Fruit fly (Drosophila melanogaster) whole organism, prepupa: ENCODE measurements around the gene CG9673.

ENCODE experiments used
- Blimp-1 ChIP-seq: fragments of 200-800 bp; sonication (Bioruptor generic); optimal IDR thresholded peaks from 3 replicates; lab custom pipeline; 2017; ENCODE audit warnings: missing biosample characterization, missing genetic modification characterization, mild to moderate bottlenecking, moderate library complexity, missing genetic modification reagents
- CG10631 ChIP-seq: fragments of 200-800 bp; sonication (Bioruptor generic); optimal IDR thresholded peaks from 2 replicates; lab custom pipeline; 2016; ENCODE audit warnings: missing biosample characterization, missing genetic modification characterization
- CG11902 ChIP-seq: fragments of 200-800 bp; sonication (Bioruptor generic); optimal IDR thresholded peaks from 3 replicates; lab custom pipeline; 2016; ENCODE audit warnings: missing biosample characterization, missing genetic modification characterization
- CG15336 ChIP-seq: fragments of 200-800 bp; sonication (Bioruptor generic); IDR thresholded peaks from 2 replicates; pipeline ENCODE4 v1.3.6; 2022; ENCODE audit warnings: missing biosample characterization, missing genetic modification characterization
- CG3032 ChIP-seq: fragments of 200-800 bp; optimal IDR thresholded peaks from 2 replicates; lab custom pipeline; 2019; ENCODE audit warnings: missing biosample characterization, mild to moderate bottlenecking, missing genetic modification characterization, moderate library complexity
- CG31627 ChIP-seq: fragments of 200-800 bp; sonication (Bioruptor generic); optimal IDR thresholded peaks from 3 replicates; lab custom pipeline; 2016; ENCODE audit warnings: missing biosample characterization, missing genetic modification characterization
- CG32006 ChIP-seq: fragments of 200-800 bp; sonication (Bioruptor generic); optimal IDR thresholded peaks from 3 replicates; lab custom pipeline; 2017; ENCODE audit warnings: missing biosample characterization, mild to moderate bottlenecking, missing genetic modification characterization
- CG4318 ChIP-seq: fragments of 200-800 bp; sonication (Bioruptor generic); optimal IDR thresholded peaks from 3 replicates; lab custom pipeline; 2017; ENCODE audit warnings: missing biosample characterization, mild to moderate bottlenecking, missing genetic modification characterization
- CG6163 ChIP-seq: fragments of 200-800 bp; sonication (Bioruptor generic); IDR thresholded peaks from 3 replicates; pipeline ENCODE4 v1.3.6; 2022; ENCODE audit warnings: missing biosample characterization, missing genetic modification characterization
- CG6854 ChIP-seq: fragments of 200-800 bp; sonication (Bioruptor generic); optimal IDR thresholded peaks from 2 replicates; lab custom pipeline; 2017; ENCODE audit warnings: missing biosample characterization, mild to moderate bottlenecking, missing genetic modification characterization
- CG8119 ChIP-seq: fragments of 200-800 bp; sonication (Bioruptor generic); IDR thresholded peaks from 3 replicates; pipeline ENCODE4 v1.3.6; 2022; ENCODE audit warnings: missing biosample characterization, missing genetic modification characterization
- Eip75B ChIP-seq: fragments of 200-800 bp; sonication (Bioruptor generic); optimal IDR thresholded peaks from 3 replicates; lab custom pipeline; 2016; ENCODE audit warnings: missing biosample characterization, missing genetic modification characterization
- Eip78C ChIP-seq: fragments of 200-800 bp; sonication (Bioruptor generic); peaks from one replicate; lab custom pipeline; 2016; ENCODE audit warnings: missing biosample characterization, missing genetic modification characterization
- Ets96B ChIP-seq: fragments of 200-800 bp; optimal IDR thresholded peaks from 2 replicates; lab custom pipeline; 2019; ENCODE audit warnings: missing biosample characterization, mild to moderate bottlenecking, missing genetic modification characterization, moderate library complexity
- Hr39 ChIP-seq: fragments of 200-800 bp; sonication (Bioruptor generic); optimal IDR thresholded peaks from 2 replicates; lab custom pipeline; 2016; ENCODE audit warnings: missing biosample characterization, missing genetic modification characterization
- Hr4 ChIP-seq: fragments of 200-800 bp; sonication (Bioruptor generic); optimal IDR thresholded peaks from 3 replicates; lab custom pipeline; 2016; ENCODE audit warnings: missing biosample characterization, missing genetic modification characterization
- Met ChIP-seq: fragments of 200-800 bp; sonication (Bioruptor generic); optimal IDR thresholded peaks from 3 replicates; lab custom pipeline; 2016; ENCODE audit warnings: missing biosample characterization, missing genetic modification characterization
- OdsH ChIP-seq: fragments of 200-800 bp; sonication (Bioruptor generic); optimal IDR thresholded peaks from 3 replicates; lab custom pipeline; 2016; ENCODE audit warnings: missing biosample characterization, missing genetic modification characterization
- Sox102F ChIP-seq: fragments of 200-800 bp; sonication (Bioruptor generic); optimal IDR thresholded peaks from 2 replicates; lab custom pipeline; 2016; ENCODE audit warnings: missing biosample characterization, mild to moderate bottlenecking, missing genetic modification characterization
- Sox15 ChIP-seq: fragments of 200-800 bp; sonication (Bioruptor generic); optimal IDR thresholded peaks from 3 replicates; lab custom pipeline; 2016; ENCODE audit warnings: missing biosample characterization, missing genetic modification characterization
- achi ChIP-seq: fragments of 200-800 bp; sonication (Bioruptor generic); optimal IDR thresholded peaks from 3 replicates; lab custom pipeline; 2016; ENCODE audit warnings: missing biosample characterization, missing genetic modification characterization
- acj6 ChIP-seq: fragments of 200-800 bp; sonication (Bioruptor generic); optimal IDR thresholded peaks from 3 replicates; lab custom pipeline; 2016; ENCODE audit warnings: missing biosample characterization, missing genetic modification characterization
- dac ChIP-seq: fragments of 200-800 bp; sonication (Bioruptor generic); optimal IDR thresholded peaks from 2 replicates; lab custom pipeline; 2017; ENCODE audit warnings: missing biosample characterization, mild to moderate bottlenecking, missing genetic modification characterization
- dsx ChIP-seq: fragments of 200-800 bp; optimal IDR thresholded peaks from 3 replicates; lab custom pipeline; 2019; ENCODE audit warnings: missing biosample characterization, mild to moderate bottlenecking, missing genetic modification characterization, moderate library complexity; ENCODE audit not compliant: poor library complexity, severe bottlenecking
- esn ChIP-seq: fragments of 200-800 bp; sonication (Bioruptor generic); optimal IDR thresholded peaks from 2 replicates; lab custom pipeline; 2016; ENCODE audit warnings: missing biosample characterization, mild to moderate bottlenecking, missing genetic modification characterization, moderate library complexity
- fd85E ChIP-seq: fragments of 200-800 bp; sonication (Bioruptor generic); optimal IDR thresholded peaks from 3 replicates; lab custom pipeline; 2016; ENCODE audit warnings: missing biosample characterization, missing genetic modification characterization
- fkh ChIP-seq: fragments of 200-800 bp; sonication (Bioruptor generic); optimal IDR thresholded peaks from 3 replicates; lab custom pipeline; 2017; ENCODE audit warnings: missing biosample characterization, mild to moderate bottlenecking, missing genetic modification characterization, moderate library complexity
- lz ChIP-seq: fragments of 200-800 bp; sonication (Bioruptor generic); optimal IDR thresholded peaks from 3 replicates; lab custom pipeline; 2016; ENCODE audit warnings: missing biosample characterization, missing genetic modification characterization
- net ChIP-seq: fragments of 200-800 bp; sonication (Bioruptor generic); optimal IDR thresholded peaks from 3 replicates; lab custom pipeline; 2016; ENCODE audit warnings: missing biosample characterization, missing genetic modification characterization
- pdm3 ChIP-seq: fragments of 200-800 bp; sonication (Bioruptor generic); optimal IDR thresholded peaks from 3 replicates; lab custom pipeline; 2016; ENCODE audit warnings: missing biosample characterization, missing genetic modification characterization
- salr ChIP-seq, 2 experiments: fragments of 200-800 bp; sonication (Bioruptor generic); optimal IDR thresholded peaks; 3 replicates each; lab custom pipeline; 2016 to 2018; ENCODE audit warnings: missing biosample characterization in 2 of 2, missing genetic modification characterization in 2 of 2, mild to moderate bottlenecking in 1 of 2
- ss ChIP-seq, 2 experiments: fragments of 200-800 bp; sonication (Bioruptor generic); optimal IDR thresholded peaks; 2 replicates in 1 of 2; 3 replicates in 1 of 2; lab custom pipeline; 2017 to 2018; ENCODE audit warnings: mild to moderate bottlenecking in 2 of 2, missing biosample characterization in 2 of 2, missing genetic modification characterization in 2 of 2, moderate library complexity in 1 of 2
- svp ChIP-seq: fragments of 200-800 bp; sonication (Bioruptor generic); peaks from one replicate; lab custom pipeline; 2016; ENCODE audit warnings: missing biosample characterization, missing genetic modification characterization
- topi ChIP-seq: fragments of 200-800 bp; sonication (Bioruptor generic); optimal IDR thresholded peaks from 3 replicates; lab custom pipeline; 2016; ENCODE audit warnings: missing biosample characterization, missing genetic modification characterization
- vri ChIP-seq: fragments of 200-800 bp; sonication (Bioruptor generic); optimal IDR thresholded peaks from 3 replicates; lab custom pipeline; 2016; ENCODE audit warnings: missing biosample characterization, mild to moderate bottlenecking, missing genetic modification characterization

The CG9673 gene

dm6 chrX:16677163-16677562 lies 26.5 kb downstream of the CG9673 start (continued):
- TF ChIP-seq salr (GFP tag; optimal IDR thresholded peaks at IDR 0.05; lab: Kevin White, UChicago) (peak in 1 of 2 experiments; percentile 24), fd85E (no peak), Sox15 (no peak), dac (GFP tag; lab: Kevin White, UChicago) (no peak), svp (GFP tag; lab: Kevin White, UChicago) (peak; percentile 66)

- TF ChIP-seq Ets96B (tag; lab: Kevin White, UChicago) (no peak), Eip78C (GFP tag; lab: Kevin White, UChicago) (peak; percentile 52)
Observed at dm6 chrX:16676653-16677052, 27.0 kb downstream of the CG9673 start, which contains the start of gene CG13012. Gene CG13012, minus strand, starts transcription at chrX:16676753.

dm6 chrX:16674538-16674937 lies 29.1 kb downstream of the CG9673 start:
- TF ChIP-seq dsx (GFP tag; lab: Kevin White, UChicago) (no peak), Eip75B (GFP tag; lab: Kevin White, UChicago) (no peak), OdsH (no peak), CG6854 (GFP tag; lab: Kevin White, UChicago) (no peak), CG10631 (GFP tag; lab: Kevin White, UChicago) (no peak), CG11902 (GFP tag; lab: Kevin White, UChicago) (no peak), CG8119 (GFP tag; lab: Robert Waterston, UW) (no peak), Met (GFP tag; lab: Kevin White, UChicago) (no peak), CG31627 (GFP tag; lab: Kevin White, UChicago) (no peak), ss (GFP tag; optimal IDR thresholded peaks at IDR 0.05; lab: Kevin White, UChicago) (no peak), CG4318 (GFP tag; lab: Kevin White, UChicago) (no peak), CG6163 (GFP tag; lab: Robert Waterston, UW) (no peak), CG32006 (GFP tag; lab: Kevin White, UChicago) (no peak), CG3032 (tag; lab: Kevin White, UChicago) (no peak), Hr4 (no peak), net (GFP tag; lab: Kevin White, UChicago) (no peak), CG15336 (GFP tag; lab: Robert Waterston, UW) (no peak)

dm6 chrX:16672904-16673303 lies 30.8 kb downstream of the CG9673 start:
- TF ChIP-seq Blimp-1 (GFP tag; lab: Kevin White, UChicago) (no peak), Sox102F (GFP tag; lab: Kevin White, UChicago) (no peak)

dm6 chrX:16670691-16671481 lies 32.8 kb downstream of the CG9673 start:
- peak; percentile 6 for TF ChIP-seq lz (GFP tag; lab: Kevin White, UChicago)
- TF ChIP-seq fkh (GFP tag; lab: Kevin White, UChicago), result peak; percentile 1
- TF ChIP-seq dsx (GFP tag; lab: Kevin White, UChicago), result no peak
- TF ChIP-seq Eip78C (GFP tag; lab: Kevin White, UChicago), result peak; percentile 63
- peak; percentile 0 for TF ChIP-seq acj6 (GFP tag; lab: Kevin White, UChicago)
- TF ChIP-seq Sox102F (GFP tag; lab: Kevin White, UChicago), result peak; percentile 22
- TF ChIP-seq CG3032 (tag; lab: Kevin White, UChicago), result no peak
- TF ChIP-seq topi, result peak; percentile 8
- no peak for TF ChIP-seq CG6163 (GFP tag; lab: Robert Waterston, UW)
- peak; percentile 16 for TF ChIP-seq Hr4
- no peak for TF ChIP-seq vri (GFP tag; lab: Kevin White, UChicago)
- TF ChIP-seq achi (GFP tag; lab: Kevin White, UChicago), result no peak
- TF ChIP-seq Met (GFP tag; lab: Kevin White, UChicago), result peak; percentile 40
- TF ChIP-seq CG15336 (GFP tag; lab: Robert Waterston, UW), result 0 out of 2 replicates have a peak, but pooled peaks have one; percentile 17
- peak; percentile 28 for TF ChIP-seq Hr39 (GFP tag; lab: Kevin White, UChicago)
- peak; percentile 90 for TF ChIP-seq svp (GFP tag; lab: Kevin White, UChicago)
- TF ChIP-seq esn (GFP tag; lab: Kevin White, UChicago), result peak; percentile 3
- TF ChIP-seq OdsH, result peak; percentile 10
- no peak for TF ChIP-seq CG8119 (GFP tag; lab: Robert Waterston, UW)
- no peak for TF ChIP-seq ss (GFP tag; optimal IDR thresholded peaks at IDR 0.05; lab: Kevin White, UChicago)
- peak; percentile 19 for TF ChIP-seq CG32006 (GFP tag; lab: Kevin White, UChicago)
- no peak for TF ChIP-seq CG11902 (GFP tag; lab: Kevin White, UChicago)
- peak; percentile 6 for TF ChIP-seq pdm3 (GFP tag; lab: Kevin White, UChicago)
- peak; percentile 32 for TF ChIP-seq CG31627 (GFP tag; lab: Kevin White, UChicago)
